Worm (Caenorhabditis elegans) whole organism, L4 larva: ENCODE measurements around the gene clec-67.

Experiments
- aha-1 ChIP-seq: fragments of 150-350 bp; peaks from one replicate; lab custom pipeline; 2014; ENCODE audit warnings: missing biosample characterization, missing genetic modification characterization
- pha-4 ChIP-seq, 2 experiments: fragments of 150-350 bp in 1 of 2; fragments of 200-800 bp in 1 of 2; sonication (Bioruptor generic) in 1 of 2; IDR thresholded peaks in 1 of 2; optimal IDR thresholded peaks in 1 of 2; 2 replicates each; pipeline versions ENCODE4 v1.3.6 to Lab custom; 2014 to 2022; ENCODE audit warnings: missing genetic modification characterization in 2 of 2, missing genetic modification reagents in 2 of 2, missing biosample characterization in 1 of 2, missing compliant biosample characterization in 1 of 2

ce11 chrIV:3915296-3915695 is 6.7 kb upstream of the clec-67 start, which contains the start of gene srz-20:
- TF ChIP-seq aha-1 (tag; lab: Kevin White, UChicago) (no peak), pha-4 (GFP tag; IDR thresholded peaks at IDR 0.05; lab: Robert Waterston, UW) (no peak), pha-4 (tag; optimal IDR thresholded peaks at IDR 0.05; lab: Kevin White, UChicago) (no peak)
